Worm (Caenorhabditis elegans) whole organism, midembryonic: ENCODE data around the gene acn-1.

ENCODE experiments used
- T22C8.4 ChIP-seq: fragments of 200-800 bp; sonication (Bioruptor generic); IDR thresholded peaks from 2 replicates; pipeline ENCODE4 v1.3.6; 2022; ENCODE audit warnings: missing genetic modification characterization, missing compliant biosample characterization
- cog-1 ChIP-seq: sonication (generic microtip); optimal IDR thresholded peaks from 2 replicates; lab custom pipeline; 2016; ENCODE audit warnings: missing genetic modification characterization, missing compliant biosample characterization
- flt-1 ChIP-seq: fragments of 200-800 bp; sonication (Bioruptor generic); IDR thresholded peaks from 2 replicates; pipeline ENCODE4 v1.3.6; 2022; ENCODE audit warnings: missing genetic modification characterization, missing compliant biosample characterization
- klf-2 ChIP-seq: fragments of 200-800 bp; sonication (Bioruptor generic); conservative IDR thresholded peaks from 2 replicates; pipeline ENCODE4 v1.3.6; 2022; ENCODE audit warnings: missing genetic modification reagents, missing genetic modification characterization, missing compliant biosample characterization
- med-1 ChIP-seq: sonication (generic microtip); optimal IDR thresholded peaks from 2 replicates; lab custom pipeline; 2017; ENCODE audit warnings: missing genetic modification characterization, mild to moderate bottlenecking, missing compliant biosample characterization, antibody characterized with exemption, missing genetic modification reagents; ENCODE audit not compliant: insufficient read depth
- ref-1 ChIP-seq: fragments of 200-800 bp; sonication (Bioruptor generic); conservative IDR thresholded peaks from 2 replicates; pipeline ENCODE4 v1.3.6; 2022; ENCODE audit warnings: missing genetic modification reagents, missing genetic modification characterization, missing compliant biosample characterization
- tab-1 ChIP-seq: fragments of 200-800 bp; sonication (Bioruptor generic); IDR thresholded peaks from 2 replicates; pipeline ENCODE4 v1.3.6; 2022; ENCODE audit warnings: missing genetic modification characterization, missing compliant biosample characterization
- ztf-23 ChIP-seq: fragments of 200-800 bp; sonication (Bioruptor generic); IDR thresholded peaks from 2 replicates; pipeline ENCODE4 v1.3.6; 2022; ENCODE audit warnings: missing genetic modification reagents, missing genetic modification characterization, missing compliant biosample characterization
- ztf-29 ChIP-seq: fragments of 200-800 bp; sonication (Bioruptor generic); IDR thresholded peaks from 2 replicates; pipeline ENCODE4 v1.3.6; 2022; ENCODE audit warnings: missing genetic modification reagents, missing genetic modification characterization, missing compliant biosample characterization

ce11 chrX:5120196-5120595 lies 23.3 kb upstream of the acn-1 start:
- TF ChIP-seq tab-1, result no peak
- TF ChIP-seq klf-2, result no peak
- no peak for TF ChIP-seq ztf-29 (GFP tag; lab: Robert Waterston, UW)
- no peak for TF ChIP-seq med-1 (GFP tag; lab: Kevin White, UChicago)
- TF ChIP-seq ztf-23 (GFP tag; lab: Robert Waterston, UW), result no peak
- TF ChIP-seq cog-1, result no peak
- TF ChIP-seq ref-1 (GFP tag; lab: Robert Waterston, UW), result no peak
- no peak for TF ChIP-seq flt-1 (GFP tag; lab: Robert Waterston, UW)
- TF ChIP-seq T22C8.4 (GFP tag; lab: Robert Waterston, UW), result no peak
